Worm (Caenorhabditis elegans) whole organism, L4 larva: ENCODE results near the gene tin-9.1.
A peak's percentile ranks its signal among the peaks of the same experiment; 100 is the strongest.

ENCODE experiments used
- Y48G9A.11 ChIP-seq: fragments of 200-800 bp; sonication (Bioruptor generic); IDR thresholded peaks from 2 replicates; pipeline ENCODE4 v1.3.6; 2022; ENCODE audit warnings: missing genetic modification reagents, missing genetic modification characterization, missing compliant biosample characterization
- ZK546.5 ChIP-seq, 2 experiments: sonication (generic microtip); optimal IDR thresholded peaks; 2 replicates each; lab custom pipeline; 2017; ENCODE audit warnings: missing biosample characterization in 2 of 2, missing genetic modification characterization in 2 of 2
- daf-12 ChIP-seq: fragments of 150-350 bp; optimal IDR thresholded peaks from 2 replicates; lab custom pipeline; 2014; ENCODE audit warnings: missing biosample characterization, missing genetic modification reagents, missing genetic modification characterization
- lin-13 ChIP-seq: fragments of 150-350 bp; optimal IDR thresholded peaks from 2 replicates; lab custom pipeline; 2014; ENCODE audit warnings: missing biosample characterization, missing genetic modification reagents, missing genetic modification characterization
- lin-39 ChIP-seq: fragments of 150-350 bp; optimal IDR thresholded peaks from 2 replicates; lab custom pipeline; 2014; ENCODE audit warnings: missing biosample characterization, missing genetic modification reagents, missing genetic modification characterization
- mdt-29 ChIP-seq: fragments of 200-800 bp; sonication (Bioruptor generic); IDR thresholded peaks from 2 replicates; pipeline ENCODE4 v1.3.6; 2022; ENCODE audit warnings: missing genetic modification reagents, missing genetic modification characterization, missing compliant biosample characterization
- mxl-3 ChIP-seq: fragments of 200-800 bp; sonication (Bioruptor generic); optimal IDR thresholded peaks from 2 replicates; lab custom pipeline; 2018; ENCODE audit warnings: mild to moderate bottlenecking, missing genetic modification characterization, missing compliant biosample characterization
- pha-4 ChIP-seq, 2 experiments: fragments of 150-350 bp in 1 of 2; fragments of 200-800 bp in 1 of 2; sonication (Bioruptor generic) in 1 of 2; IDR thresholded peaks in 1 of 2; optimal IDR thresholded peaks in 1 of 2; 2 replicates each; pipeline versions ENCODE4 v1.3.6 to Lab custom; 2014 to 2022; ENCODE audit warnings: missing genetic modification characterization in 2 of 2, missing genetic modification reagents in 2 of 2, missing biosample characterization in 1 of 2, missing compliant biosample characterization in 1 of 2
- pqm-1 ChIP-seq: sonication (generic microtip); optimal IDR thresholded peaks from 2 replicates; lab custom pipeline; 2017; ENCODE audit warnings: missing biosample characterization, missing genetic modification characterization
- saeg-2 ChIP-seq: fragments of 200-800 bp; sonication (Bioruptor generic); IDR thresholded peaks from 2 replicates; pipeline ENCODE4 v1.3.6; 2022; ENCODE audit warnings: missing genetic modification reagents, missing genetic modification characterization, missing compliant biosample characterization
- snpc-4 ChIP-seq: fragments of 150-350 bp; optimal IDR thresholded peaks from 2 replicates; lab custom pipeline; 2014; ENCODE audit warnings: missing biosample characterization, missing genetic modification characterization
- unc-62 ChIP-seq, 3 experiments: fragments of 150-350 bp in 1 of 3; sonication (generic microtip); optimal IDR thresholded peaks in 2 of 3; peaks in 1 of 3; 1 replicate in 1 of 3; 2 replicates in 2 of 3; lab custom pipeline; 2014 to 2017; ENCODE audit warnings: missing biosample characterization in 3 of 3, missing genetic modification characterization in 3 of 3, missing genetic modification reagents in 3 of 3, missing genotype in 1 of 3

- peak; percentile 79 for TF ChIP-seq mxl-3
- TF ChIP-seq pha-4 (GFP tag; IDR thresholded peaks at IDR 0.05; lab: Robert Waterston, UW), result 0 out of 2 replicates have a peak, but pooled peaks have one; percentile 43
- no peak for TF ChIP-seq pha-4 (tag; optimal IDR thresholded peaks at IDR 0.05; lab: Kevin White, UChicago)
- TF ChIP-seq lin-39 (tag; lab: Kevin White, UChicago), result no peak
- peak in 1 of 2 experiments; percentile 98 for TF ChIP-seq unc-62 (GFP tag; optimal IDR thresholded peaks at IDR 0.05 in 1 of 2; lab: Kevin White, UChicago)
- TF ChIP-seq unc-62 (tag; optimal IDR thresholded peaks at IDR 0.05; lab: Kevin White, UChicago), result no peak
- TF ChIP-seq lin-13 (GFP tag; lab: Kevin White, UChicago), result peak; percentile 24
- TF ChIP-seq Y48G9A.11 (GFP tag; lab: Robert Waterston, UW), result no peak
- 0 out of 2 replicates have a peak, but pooled peaks have one; percentile 45 for TF ChIP-seq saeg-2
- TF ChIP-seq daf-12, result no peak
- TF ChIP-seq pqm-1 (tag; lab: Kevin White, UChicago), result peak; percentile 92
- TF ChIP-seq ZK546.5 (tag; optimal IDR thresholded peaks at IDR 0.05; lab: Kevin White, UChicago), result no peak
- TF ChIP-seq snpc-4 (tag; lab: Kevin White, UChicago), result no peak
- TF ChIP-seq mdt-29 (GFP tag; lab: Robert Waterston, UW), result 0 out of 2 replicates have a peak, but pooled peaks have one; percentile 23
These were observed 3.4 kb upstream of the tin-9.1 start for ce11 chrIV:7047762-7048178.
